Fruit fly (Drosophila melanogaster) whole organism, embryonic: ENCODE data around the gene tup.

ENCODE experiments used
- Ada2b ChIP-seq: fragments of 200-800 bp; sonication (Bioruptor generic); IDR thresholded peaks from 2 replicates; pipeline ENCODE4 v1.3.6; 2022; ENCODE audit warnings: missing biosample characterization, missing genetic modification characterization
- Aef1 ChIP-seq: fragments of 200-800 bp; sonication (Bioruptor generic); IDR thresholded peaks from 3 replicates; pipeline ENCODE4 v1.3.6; 2022; ENCODE audit warnings: missing biosample characterization, missing genetic modification characterization
- Antp ChIP-seq: fragments of 200-800 bp; sonication (Bioruptor generic); optimal IDR thresholded peaks from 3 replicates; lab custom pipeline; 2016; ENCODE audit warnings: missing biosample characterization, missing genetic modification characterization
- CG11504 ChIP-seq: fragments of 200-800 bp; sonication (Bioruptor generic); optimal IDR thresholded peaks from 3 replicates; lab custom pipeline; 2019; ENCODE audit warnings: missing biosample characterization, mild to moderate bottlenecking, missing genetic modification characterization, moderate library complexity
- CG11696 ChIP-seq: fragments of 200-800 bp; sonication (Bioruptor generic); IDR thresholded peaks from 2 replicates; pipeline ENCODE4 v1.3.6; 2022; ENCODE audit warnings: missing biosample characterization, missing genetic modification characterization
- CG1233 ChIP-seq: fragments of 200-800 bp; sonication (Bioruptor generic); optimal IDR thresholded peaks from 4 replicates; lab custom pipeline; 2018; ENCODE audit warnings: missing biosample characterization, mild to moderate bottlenecking, missing genetic modification characterization
- CG13624 ChIP-seq: fragments of 200-800 bp; sonication (Bioruptor generic); optimal IDR thresholded peaks from 2 replicates; lab custom pipeline; 2016; ENCODE audit warnings: missing biosample characterization, missing genetic modification characterization
- CG14710 ChIP-seq: fragments of 200-800 bp; sonication (Bioruptor generic); optimal IDR thresholded peaks from 3 replicates; lab custom pipeline; 2019; ENCODE audit warnings: missing biosample characterization, mild to moderate bottlenecking, missing genetic modification characterization, moderate library complexity
- CG15696 ChIP-seq: fragments of 200-800 bp; sonication (Bioruptor generic); optimal IDR thresholded peaks from 2 replicates; lab custom pipeline; 2019; ENCODE audit warnings: missing biosample characterization, mild to moderate bottlenecking, missing genetic modification characterization, moderate library complexity
- CG1602 ChIP-seq: fragments of 200-800 bp; sonication (Bioruptor generic); optimal IDR thresholded peaks from 3 replicates; lab custom pipeline; 2016; ENCODE audit warnings: missing biosample characterization, missing genetic modification characterization
- CG1603 ChIP-seq: fragments of 200-800 bp; sonication (Bioruptor generic); optimal IDR thresholded peaks from 2 replicates; lab custom pipeline; 2019; ENCODE audit warnings: missing biosample characterization, mild to moderate bottlenecking, missing genetic modification characterization, moderate library complexity
- CG16813 ChIP-seq: fragments of 200-800 bp; sonication (Bioruptor generic); IDR thresholded peaks from 3 replicates; pipeline ENCODE4 v1.3.6; 2022; ENCODE audit warnings: missing biosample characterization, missing genetic modification characterization; ENCODE audit not compliant: partially characterized antibody
- CG3995 ChIP-seq: fragments of 200-800 bp; sonication (Bioruptor generic); optimal IDR thresholded peaks from 3 replicates; lab custom pipeline; 2016; ENCODE audit warnings: missing biosample characterization, missing genetic modification characterization
- CG4820 ChIP-seq: fragments of 200-800 bp; sonication (Bioruptor generic); optimal IDR thresholded peaks from 3 replicates; lab custom pipeline; 2016; ENCODE audit warnings: missing biosample characterization, missing genetic modification characterization
- CG6272 ChIP-seq: fragments of 200-800 bp; sonication (Bioruptor generic); IDR thresholded peaks from 2 replicates; pipeline ENCODE4 v1.3.6; 2022; ENCODE audit warnings: missing biosample characterization, missing genetic modification characterization
- CG6689 ChIP-seq: fragments of 200-800 bp; sonication (Bioruptor generic); IDR thresholded peaks from 2 replicates; pipeline ENCODE4 v1.3.6; 2022; ENCODE audit warnings: missing biosample characterization, missing genetic modification characterization
- CG6854 ChIP-seq: fragments of 200-800 bp; sonication (Bioruptor generic); optimal IDR thresholded peaks from 3 replicates; lab custom pipeline; 2017; ENCODE audit warnings: missing biosample characterization, mild to moderate bottlenecking, missing genetic modification characterization
- CG7357 ChIP-seq: fragments of 200-800 bp; sonication (Bioruptor generic); IDR thresholded peaks from 3 replicates; pipeline ENCODE4 v1.3.6; 2022; ENCODE audit warnings: missing biosample characterization, missing genetic modification characterization
- CG7928 ChIP-seq: fragments of 200-800 bp; sonication (Bioruptor generic); optimal IDR thresholded peaks from 2 replicates; lab custom pipeline; 2017; ENCODE audit warnings: missing biosample characterization, mild to moderate bottlenecking, missing genetic modification characterization
- CG8924 ChIP-seq: fragments of 200-800 bp; optimal IDR thresholded peaks from 3 replicates; lab custom pipeline; 2019; ENCODE audit warnings: missing biosample characterization, mild to moderate bottlenecking, missing genetic modification characterization, moderate library complexity
- Eip74EF ChIP-seq, 2 experiments: fragments of 200-800 bp in 1 of 2; fragments of >200 bp in 1 of 2; sonication (Bioruptor generic) in 1 of 2; optimal IDR thresholded peaks; 2 replicates each; lab custom pipeline; 2017 to 2019; ENCODE audit warnings: missing biosample characterization in 2 of 2, missing genetic modification characterization in 2 of 2, mild to moderate bottlenecking in 1 of 2, moderate library complexity in 1 of 2
- GATAe ChIP-seq: fragments of 200-800 bp; sonication (Bioruptor generic); conservative IDR thresholded peaks from 2 replicates; pipeline ENCODE4 v1.3.6; 2022; ENCODE audit warnings: missing biosample characterization, missing genetic modification characterization
- HLH3B ChIP-seq: fragments of 200-800 bp; sonication (Bioruptor generic); IDR thresholded peaks from 2 replicates; pipeline ENCODE4 v1.3.6; 2022; ENCODE audit warnings: missing biosample characterization, missing genetic modification characterization
- Hmx ChIP-seq: fragments of 200-800 bp; sonication (Bioruptor generic); optimal IDR thresholded peaks from 2 replicates; lab custom pipeline; 2016; ENCODE audit warnings: missing biosample characterization, missing genetic modification characterization
- Mad ChIP-seq: fragments of 200-800 bp; sonication (Bioruptor generic); optimal IDR thresholded peaks from 2 replicates; lab custom pipeline; 2016; ENCODE audit warnings: missing biosample characterization, missing genetic modification characterization
- Max ChIP-seq: fragments of 200-800 bp; sonication (Bioruptor generic); optimal IDR thresholded peaks from 2 replicates; lab custom pipeline; 2016; ENCODE audit warnings: missing biosample characterization, mild to moderate bottlenecking, missing genetic modification characterization
- Med ChIP-seq: fragments of 200-800 bp; sonication (Bioruptor generic); peaks from one replicate; lab custom pipeline; 2016; ENCODE audit warnings: missing biosample characterization, missing genetic modification characterization, mild to moderate bottlenecking, inconsistent platforms, moderate library complexity
- Mrtf ChIP-seq: fragments of 200-800 bp; sonication (Bioruptor generic); IDR thresholded peaks from 3 replicates; pipeline ENCODE4 v1.3.6; 2022; ENCODE audit warnings: missing biosample characterization, missing genetic modification characterization
- Myb ChIP-seq: fragments of 200-800 bp; sonication (Bioruptor generic); optimal IDR thresholded peaks from 2 replicates; lab custom pipeline; 2016; ENCODE audit warnings: missing biosample characterization, missing genetic modification characterization
- Nf-YA ChIP-seq: fragments of 200-800 bp; sonication (Bioruptor generic); IDR thresholded peaks from 2 replicates; pipeline ENCODE4 v1.3.6; 2022; ENCODE audit warnings: missing biosample characterization, missing genetic modification characterization
- Oli ChIP-seq: fragments of 200-800 bp; sonication (Bioruptor generic); optimal IDR thresholded peaks from 2 replicates; lab custom pipeline; 2018; ENCODE audit warnings: missing biosample characterization, mild to moderate bottlenecking, missing genetic modification characterization, moderate library complexity
- Sox100B ChIP-seq: fragments of 200-800 bp; sonication (Bioruptor generic); optimal IDR thresholded peaks from 3 replicates; lab custom pipeline; 2018; ENCODE audit warnings: missing biosample characterization, mild to moderate bottlenecking, missing genetic modification characterization
- Xrp1 ChIP-seq: fragments of 200-800 bp; sonication (Bioruptor generic); IDR thresholded peaks from 2 replicates; pipeline ENCODE4 v1.3.6; 2022; ENCODE audit warnings: missing biosample characterization, missing genetic modification characterization
- YL-1 ChIP-seq: fragments of 200-800 bp; sonication (Bioruptor generic); optimal IDR thresholded peaks from 3 replicates; lab custom pipeline; 2017; ENCODE audit warnings: missing biosample characterization, mild to moderate bottlenecking, missing genetic modification characterization
- ara ChIP-seq: fragments of 200-800 bp; sonication (Bioruptor generic); IDR thresholded peaks from 2 replicates; pipeline ENCODE4 v1.3.6; 2022; ENCODE audit warnings: missing biosample characterization, missing genetic modification characterization
- bbx ChIP-seq: fragments of 200-800 bp; sonication (Bioruptor generic); IDR thresholded peaks from 2 replicates; pipeline ENCODE4 v1.3.6; 2022; ENCODE audit warnings: missing biosample characterization, missing genetic modification characterization; ENCODE audit not compliant: partially characterized antibody
- danr ChIP-seq: fragments of 200-800 bp; sonication (Bioruptor generic); IDR thresholded peaks from 2 replicates; pipeline ENCODE4 v1.3.6; 2022; ENCODE audit warnings: missing biosample characterization, missing genetic modification characterization
- dati ChIP-seq: fragments of 200-800 bp; sonication (Bioruptor generic); IDR thresholded peaks from 2 replicates; pipeline ENCODE4 v1.3.6; 2022; ENCODE audit warnings: missing biosample characterization, missing genetic modification characterization
- dmrt99B ChIP-seq: fragments of 200-800 bp; sonication (Bioruptor generic); optimal IDR thresholded peaks from 2 replicates; lab custom pipeline; 2018; ENCODE audit warnings: missing biosample characterization, mild to moderate bottlenecking, missing genetic modification characterization, moderate library complexity
- fd96Cb ChIP-seq: fragments of 200-800 bp; sonication (Bioruptor generic); optimal IDR thresholded peaks from 2 replicates; lab custom pipeline; 2018; ENCODE audit warnings: missing biosample characterization, mild to moderate bottlenecking, missing genetic modification characterization, moderate library complexity
- gro ChIP-seq: fragments of 200-800 bp; sonication (Bioruptor generic); optimal IDR thresholded peaks from 2 replicates; lab custom pipeline; 2016; ENCODE audit warnings: missing biosample characterization, missing genetic modification characterization
- hbn ChIP-seq: fragments of 200-800 bp; sonication (Bioruptor generic); IDR thresholded peaks from 2 replicates; pipeline ENCODE4 v1.3.6; 2022; ENCODE audit warnings: missing biosample characterization, missing genetic modification characterization; ENCODE audit not compliant: partially characterized antibody
- her ChIP-seq: fragments of 200-800 bp; sonication (Bioruptor generic); optimal IDR thresholded peaks from 2 replicates; lab custom pipeline; 2016; ENCODE audit warnings: missing biosample characterization, missing genetic modification characterization
- maf-S ChIP-seq: fragments of 200-800 bp; sonication (Bioruptor generic); optimal IDR thresholded peaks from 2 replicates; lab custom pipeline; 2016; ENCODE audit warnings: missing biosample characterization, missing genetic modification characterization
- mirr ChIP-seq: fragments of 200-800 bp; sonication (Bioruptor generic); optimal IDR thresholded peaks from 3 replicates; lab custom pipeline; 2018; ENCODE audit warnings: missing biosample characterization, mild to moderate bottlenecking, missing genetic modification characterization
- org-1 ChIP-seq: fragments of 200-800 bp; sonication (Bioruptor generic); optimal IDR thresholded peaks from 2 replicates; lab custom pipeline; 2017; ENCODE audit warnings: missing biosample characterization, missing genetic modification characterization
- pan ChIP-seq, 4 experiments: fragments of >200 bp in 3 of 4; fragments of 200-800 bp in 1 of 4; sonication (Bioruptor generic) in 1 of 4; optimal IDR thresholded peaks in 3 of 4; IDR thresholded peaks in 1 of 4; 2 replicates each; pipeline versions ENCODE4 v1.3.6 to Lab custom; 2017 to 2022; ENCODE audit warnings: missing biosample characterization in 2 of 4, missing genetic modification characterization in 2 of 4, mixed read lengths in 1 of 4
- rib ChIP-seq: fragments of 200-800 bp; sonication (Bioruptor generic); IDR thresholded peaks from 2 replicates; pipeline ENCODE4 v1.3.6; 2022; ENCODE audit warnings: missing biosample characterization, missing genetic modification characterization
- shn ChIP-seq: fragments of 200-800 bp; sonication (Bioruptor generic); optimal IDR thresholded peaks from 3 replicates; lab custom pipeline; 2016; ENCODE audit warnings: missing biosample characterization, missing genetic modification characterization
- vfl ChIP-seq: fragments of 200-800 bp; sonication (Bioruptor generic); optimal IDR thresholded peaks from 2 replicates; lab custom pipeline; 2016; ENCODE audit warnings: missing biosample characterization, missing genetic modification characterization
- z ChIP-seq: fragments of 200-800 bp; sonication (Bioruptor generic); IDR thresholded peaks from 3 replicates; pipeline ENCODE4 v1.3.6; 2022; ENCODE audit warnings: missing biosample characterization, missing genetic modification characterization

tup gene

DNA sequence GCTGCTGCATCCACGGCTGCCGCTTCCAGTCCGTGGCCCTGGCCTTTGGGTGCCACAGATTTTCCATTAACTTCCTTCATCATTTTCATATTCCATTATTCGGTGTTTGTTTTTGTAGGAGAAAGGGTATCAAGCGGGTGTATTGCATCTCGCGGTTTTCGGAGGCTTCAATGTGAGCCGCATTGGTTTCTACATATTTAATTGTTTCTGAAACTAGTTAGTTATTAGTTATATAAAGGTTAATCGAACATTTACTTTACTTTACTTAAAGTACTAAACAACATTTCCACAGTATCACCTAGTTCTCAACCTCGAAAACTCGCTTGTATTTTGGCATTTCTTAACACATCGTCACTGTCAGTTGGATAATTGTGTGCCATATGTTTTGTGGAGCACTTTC, 18.8 kb upstream of the tup start (continued):
- TF ChIP-seq dati (GFP tag; lab: Robert Waterston, UW) (no peak), CG11696 (GFP tag; lab: Robert Waterston, UW) (no peak), pan (optimal IDR thresholded peaks at IDR 0.05; lab: Kevin White, UChicago) (no peak), pan (GFP tag; optimal IDR thresholded peaks at IDR 0.05 in 1 of 2, IDR thresholded peaks at IDR 0.05 in 1 of 2) (peak in 1 of 2 experiments; percentile 6), CG4820 (GFP tag; lab: Kevin White, UChicago) (peak; percentile 38), mirr (GFP tag; lab: Kevin White, UChicago) (no peak), Med (peak; percentile 87), Mrtf (GFP tag; lab: Robert Waterston, UW) (no peak), Sox100B (GFP tag; lab: Kevin White, UChicago) (peak; percentile 24), rib (no peak), CG6854 (GFP tag; lab: Kevin White, UChicago) (no peak), CG13624 (no peak), CG6689 (GFP tag; lab: Robert Waterston, UW) (peak; percentile 62), gro (GFP tag; lab: Kevin White, UChicago) (no peak), CG1233 (GFP tag; lab: Kevin White, UChicago) (no peak), dmrt99B (tag; lab: Kevin White, UChicago) (peak; percentile 74), CG3995 (no peak), Nf-YA (no peak), Xrp1 (peak; percentile 83), CG1603 (tag; lab: Kevin White, UChicago) (peak; percentile 62), CG1602 (GFP tag; lab: Kevin White, UChicago) (peak; percentile 23), CG8924 (tag; lab: Kevin White, UChicago) (peak; percentile 44), GATAe (GFP tag; lab: Robert Waterston, UW) (no peak), danr (peak; percentile 50; the same call in 1 of the 2 replicates), Oli (tag; lab: Kevin White, UChicago) (peak; percentile 52), CG16813 (GFP tag; lab: Robert Waterston, UW) (no peak), hbn (GFP tag; lab: Robert Waterston, UW) (no peak), Eip74EF (GFP tag; optimal IDR thresholded peaks at IDR 0.05; lab: Kevin White, UChicago) (no peak), ara (GFP tag; lab: Robert Waterston, UW) (peak; percentile 60), z (GFP tag; lab: Robert Waterston, UW) (no peak), her (no peak), Mad (no peak), HLH3B (GFP tag; lab: Robert Waterston, UW) (0 out of 2 replicates have a peak, but pooled peaks have one; percentile 42), CG7357 (GFP tag; lab: Robert Waterston, UW) (peak; percentile 43; the same call in 1 of the 3 replicates), maf-S (no peak), CG14710 (peak; percentile 58), Hmx (GFP tag; lab: Kevin White, UChicago) (no peak), CG11504 (tag; lab: Kevin White, UChicago) (peak; percentile 60), shn (GFP tag; lab: Kevin White, UChicago) (peak; percentile 24), CG6272 (GFP tag; lab: Robert Waterston, UW) (no peak), CG15696 (tag; lab: Kevin White, UChicago) (no peak), Ada2b (GFP tag; lab: Robert Waterston, UW) (peak; percentile 23; the same call in 1 of the 2 replicates), CG7928 (GFP tag; lab: Kevin White, UChicago) (no peak), org-1 (GFP tag; lab: Kevin White, UChicago) (peak; percentile 9), Aef1 (GFP tag; lab: Robert Waterston, UW) (no peak), vfl (GFP tag; lab: Kevin White, UChicago) (no peak), YL-1 (GFP tag; lab: Kevin White, UChicago) (no peak), fd96Cb (tag; lab: Kevin White, UChicago) (peak; percentile 72), Antp (GFP tag; lab: Kevin White, UChicago) (peak; percentile 25), Myb (GFP tag; lab: Kevin White, UChicago) (no peak), bbx (GFP tag; lab: Robert Waterston, UW) (no peak), Max (GFP tag; lab: Kevin White, UChicago) (no peak)
